Worm (Caenorhabditis elegans): ENCODE data around the gene T26E4.3.

The T26E4.3 gene

DNA sequence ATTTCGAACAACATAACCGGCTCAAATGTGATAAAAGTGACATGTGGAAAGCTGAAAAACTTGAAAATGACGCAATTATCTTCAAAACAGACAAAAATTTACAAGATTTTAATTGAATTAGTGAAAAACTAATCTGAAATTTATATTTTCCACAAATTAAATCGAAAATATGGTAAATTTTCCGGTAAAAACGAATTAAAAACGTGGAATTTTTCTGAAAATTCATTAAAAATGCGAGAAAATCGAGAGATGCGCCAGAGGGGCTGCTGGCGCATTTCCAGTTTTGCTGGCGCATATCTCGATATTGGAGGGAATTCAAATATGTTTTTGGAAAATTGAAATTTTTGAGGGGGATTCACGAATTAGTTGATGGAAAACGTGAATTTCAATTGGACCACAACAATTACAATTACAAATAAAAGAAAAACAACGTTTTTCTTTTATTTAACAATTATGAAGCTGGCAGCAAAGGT is 16.4 kb upstream of the T26E4.3 start, which contains the start of the genes haf-3 and F57A10.2:
Gene haf-3 (minus strand): TSS at position 51 of the 473 bp plus-strand sequence.
Gene F57A10.2 (plus strand): TSS at position 454 of the 473 bp plus-strand sequence.
- TF ChIP-seq nhr-11 (tag; optimal IDR thresholded peaks at IDR 0.05) (peak; percentile 57), fkh-10 (GFP tag; optimal IDR thresholded peaks at IDR 0.05) (peak; percentile 34), elt-1 (tag; optimal IDR thresholded peaks at IDR 0.05) (peak; percentile 26), ztf-11 (tag; optimal IDR thresholded peaks at IDR 0.05) (no peak), nhr-67 (tag; optimal IDR thresholded peaks at IDR 0.05) (no peak), egl-27 (tag; optimal IDR thresholded peaks at IDR 0.05) (peak; percentile 33), nhr-25 (tag; optimal IDR thresholded peaks at IDR 0.05) (peak; percentile 85), nhr-76 (tag; optimal IDR thresholded peaks at IDR 0.05) (no peak), jun-1 (tag; optimal IDR thresholded peaks at IDR 0.05) (peak; percentile 74), mml-1 (tag; optimal IDR thresholded peaks at IDR 0.05) (no peak), ztf-4 (tag; optimal IDR thresholded peaks at IDR 0.05) (peak; percentile 17), aly-2 (tag; optimal IDR thresholded peaks at IDR 0.05) (peak; percentile 30), lin-39 (tag; optimal IDR thresholded peaks at IDR 0.05) (peak; percentile 62), unc-39 (tag; optimal IDR thresholded peaks at IDR 0.05) (no peak), sea-2 (GFP tag; optimal IDR thresholded peaks at IDR 0.05) (no peak), ceh-9 (tag; optimal IDR thresholded peaks at IDR 0.05) (no peak), elt-2 (tag; optimal IDR thresholded peaks at IDR 0.05) (peak; percentile 58), snpc-4 (tag; optimal IDR thresholded peaks at IDR 0.05) (peak; percentile 90), mdl-1 (tag; optimal IDR thresholded peaks at IDR 0.05) (no peak), daf-12 (tag; optimal IDR thresholded peaks at IDR 0.05) (peak; percentile 32), pqm-1 (tag; optimal IDR thresholded peaks at IDR 0.05) (peak; percentile 54), unc-62 (GFP tag; optimal IDR thresholded peaks at IDR 0.05) (no peak), tbx-2 (tag; optimal IDR thresholded peaks at IDR 0.05) (peak; percentile 89), nhr-237 (tag; optimal IDR thresholded peaks at IDR 0.05) (no peak), egl-5 (tag; optimal IDR thresholded peaks at IDR 0.05) (peak; percentile 80), ama-1 (optimal IDR thresholded peaks at IDR 0.05) (peak; percentile 62), lin-15B (tag; optimal IDR thresholded peaks at IDR 0.05) (peak; percentile 93), elt-3 (tag; optimal IDR thresholded peaks at IDR 0.05) (no peak), nhr-43 (tag; optimal IDR thresholded peaks at IDR 0.05; ENCODE audit: poor library complexity, severe bottlenecking) (peak; percentile 90), R02D3.7 (tag; optimal IDR thresholded peaks at IDR 0.05) (peak; percentile 87), ceh-16 (tag; optimal IDR thresholded peaks at IDR 0.05) (no peak), lsy-12 (tag; optimal IDR thresholded peaks at IDR 0.05) (peak; percentile 78), nhr-23 (tag; optimal IDR thresholded peaks at IDR 0.05) (peak; percentile 91), eor-1 (tag; optimal IDR thresholded peaks at IDR 0.05) (no peak), ceh-82 (tag; optimal IDR thresholded peaks at IDR 0.05) (peak; percentile 87), ceh-28 (tag; optimal IDR thresholded peaks at IDR 0.05) (peak; percentile 78), fos-1 (tag; optimal IDR thresholded peaks at IDR 0.05) (no peak), hmg-11 (tag; optimal IDR thresholded peaks at IDR 0.05) (peak; percentile 82), nhr-77 (tag; optimal IDR thresholded peaks at IDR 0.05) (peak; percentile 80), fkh-2 (tag; optimal IDR thresholded peaks at IDR 0.05) (peak; percentile 33), zag-1 (tag; optimal IDR thresholded peaks at IDR 0.05) (peak; percentile 51), nhr-28 (tag; optimal IDR thresholded peaks at IDR 0.05) (no peak), ZK546.5 (tag; optimal IDR thresholded peaks at IDR 0.05) (peak; percentile 33), skn-1 (tag; optimal IDR thresholded peaks at IDR 0.05) (peak; percentile 49), nfya-1 (tag; optimal IDR thresholded peaks at IDR 0.05; ENCODE audit: insufficient read depth) (peak; percentile 89), nhr-12 (tag; optimal IDR thresholded peaks at IDR 0.05) (no peak), pha-4 (tag; optimal IDR thresholded peaks at IDR 0.05) (peak; percentile 94)

Data from whole organism, L3 larva.